Fruit fly (Drosophila melanogaster) whole organism, embryonic: ENCODE measurements around the gene CG13081.

Source experiments
- Asciz ChIP-seq: fragments of 200-800 bp; sonication (Bioruptor generic); optimal IDR thresholded peaks from 2 replicates; lab custom pipeline; 2017; ENCODE audit warnings: missing biosample characterization, mild to moderate bottlenecking, missing genetic modification characterization, missing genetic modification reagents
- Awh ChIP-seq: fragments of 200-800 bp; sonication (Bioruptor generic); IDR thresholded peaks from 2 replicates; pipeline ENCODE4, ENCODE4 v1.3.6; 2022; ENCODE audit warnings: missing biosample characterization, missing genetic modification characterization
- BEAF-32 ChIP-seq: fragments of 200-800 bp; sonication (Bioruptor generic); optimal IDR thresholded peaks from 3 replicates; lab custom pipeline; 2017; ENCODE audit warnings: missing biosample characterization, missing genetic modification characterization, mild to moderate bottlenecking, moderate library complexity, missing genetic modification reagents
- CG10147 ChIP-seq: fragments of 200-800 bp; sonication (Bioruptor generic); optimal IDR thresholded peaks from 2 replicates; lab custom pipeline; 2019; ENCODE audit warnings: missing biosample characterization, mild to moderate bottlenecking, missing genetic modification characterization, moderate library complexity
- CG11247 ChIP-seq: fragments of 200-800 bp; sonication (Bioruptor generic); IDR thresholded peaks from 2 replicates; pipeline ENCODE4 v1.3.6; 2022; ENCODE audit warnings: missing biosample characterization, missing genetic modification characterization
- CG11456 ChIP-seq: fragments of 200-800 bp; sonication (Bioruptor generic); IDR thresholded peaks from 3 replicates; pipeline ENCODE4 v1.3.6; 2022; ENCODE audit warnings: missing biosample characterization, missing genetic modification characterization
- CG13123 ChIP-seq: fragments of 200-800 bp; sonication (Bioruptor generic); optimal IDR thresholded peaks from 2 replicates; lab custom pipeline; 2016; ENCODE audit warnings: missing biosample characterization, missing genetic modification characterization
- CG13775 ChIP-seq: fragments of 200-800 bp; sonication (Bioruptor generic); optimal IDR thresholded peaks from 3 replicates; lab custom pipeline; 2017; ENCODE audit warnings: missing biosample characterization, mild to moderate bottlenecking, missing genetic modification characterization
- CG16813 ChIP-seq: fragments of 200-800 bp; sonication (Bioruptor generic); IDR thresholded peaks from 3 replicates; pipeline ENCODE4 v1.3.6; 2022; ENCODE audit warnings: missing biosample characterization, missing genetic modification characterization; ENCODE audit not compliant: partially characterized antibody
- CG34224 ChIP-seq: fragments of 200-800 bp; sonication (Bioruptor generic); IDR thresholded peaks from 3 replicates; pipeline ENCODE4 v1.3.6; 2022; ENCODE audit warnings: missing biosample characterization, missing genetic modification characterization; ENCODE audit not compliant: partially characterized antibody
- CG34376 ChIP-seq: fragments of 200-800 bp; sonication (Bioruptor generic); optimal IDR thresholded peaks from 2 replicates; lab custom pipeline; 2018; ENCODE audit warnings: missing biosample characterization, mild to moderate bottlenecking, missing genetic modification characterization
- CG4282 ChIP-seq: fragments of 200-800 bp; sonication (Bioruptor generic); optimal IDR thresholded peaks from 2 replicates; lab custom pipeline; 2016; ENCODE audit warnings: missing biosample characterization, missing genetic modification characterization
- CG6254 ChIP-seq: fragments of 200-800 bp; sonication (Bioruptor generic); optimal IDR thresholded peaks from 3 replicates; lab custom pipeline; 2017; ENCODE audit warnings: mild to moderate bottlenecking, missing biosample characterization, missing genetic modification reagents, missing genetic modification characterization
- CG7372 ChIP-seq: fragments of 200-800 bp; sonication (Bioruptor generic); IDR thresholded peaks from 2 replicates; pipeline ENCODE4 v1.3.6; 2022; ENCODE audit warnings: missing biosample characterization, missing genetic modification characterization
- CG8388 ChIP-seq: fragments of 200-800 bp; sonication (Bioruptor generic); optimal IDR thresholded peaks from 2 replicates; lab custom pipeline; 2019; ENCODE audit warnings: missing biosample characterization, mild to moderate bottlenecking, missing genetic modification characterization, moderate library complexity
- CG8765 ChIP-seq: fragments of 200-800 bp; sonication (Bioruptor generic); IDR thresholded peaks from 2 replicates; pipeline ENCODE4 v1.3.6; 2022; ENCODE audit warnings: missing biosample characterization, missing genetic modification characterization
- Dip2 ChIP-seq: fragments of 200-800 bp; sonication (Bioruptor generic); IDR thresholded peaks from 2 replicates; pipeline ENCODE4 v1.3.6; 2022; ENCODE audit warnings: missing biosample characterization, missing genetic modification characterization
- Doc3 ChIP-seq: fragments of 200-800 bp; sonication (Bioruptor generic); IDR thresholded peaks from 3 replicates; pipeline ENCODE4 v1.3.6; 2022; ENCODE audit warnings: missing biosample characterization, missing genetic modification characterization; ENCODE audit not compliant: partially characterized antibody
- Ets65A ChIP-seq: fragments of 200-800 bp; sonication (Bioruptor generic); peaks from one replicate; lab custom pipeline; 2016; ENCODE audit warnings: missing biosample characterization, missing genetic modification characterization
- HLHmδ ChIP-seq: fragments of 200-800 bp; sonication (Bioruptor generic); optimal IDR thresholded peaks from 2 replicates; lab custom pipeline; 2018; ENCODE audit warnings: missing biosample characterization, mild to moderate bottlenecking, missing genetic modification characterization, moderate library complexity
- Hr3 ChIP-seq: fragments of 200-800 bp; sonication (Bioruptor generic); optimal IDR thresholded peaks from 3 replicates; lab custom pipeline; 2016; ENCODE audit warnings: missing biosample characterization, missing genetic modification characterization
- Max ChIP-seq: fragments of 200-800 bp; sonication (Bioruptor generic); optimal IDR thresholded peaks from 2 replicates; lab custom pipeline; 2016; ENCODE audit warnings: missing biosample characterization, mild to moderate bottlenecking, missing genetic modification characterization
- Spps ChIP-seq: fragments of 200-800 bp; sonication (Bioruptor generic); optimal IDR thresholded peaks from 2 replicates; lab custom pipeline; 2018; ENCODE audit warnings: missing biosample characterization, mild to moderate bottlenecking, missing genetic modification characterization
- TFAM ChIP-seq: fragments of 200-800 bp; sonication (Bioruptor generic); optimal IDR thresholded peaks from 2 replicates; lab custom pipeline; 2017; ENCODE audit warnings: missing biosample characterization, missing genetic modification characterization, inconsistent platforms
- Vsx1 ChIP-seq: fragments of 200-800 bp; sonication (Bioruptor generic); optimal IDR thresholded peaks from 2 replicates; lab custom pipeline; 2017; ENCODE audit warnings: missing biosample characterization, mild to moderate bottlenecking, missing genetic modification characterization, missing genetic modification reagents
- al ChIP-seq: fragments of 200-800 bp; sonication (Bioruptor generic); IDR thresholded peaks from 2 replicates; pipeline ENCODE4 v1.3.6; 2022; ENCODE audit warnings: missing biosample characterization, missing genetic modification characterization
- dpn ChIP-seq, 2 experiments: fragments of 200-800 bp; sonication (Bioruptor generic); optimal IDR thresholded peaks; 3 replicates each; lab custom pipeline; 2016; ENCODE audit warnings: missing biosample characterization in 2 of 2, missing genetic modification characterization in 2 of 2
- ftz-f1 ChIP-seq: fragments of 200-800 bp; sonication (Bioruptor generic); optimal IDR thresholded peaks from 2 replicates; lab custom pipeline; 2016; ENCODE audit warnings: missing biosample characterization, missing genetic modification characterization
- hkb ChIP-seq, 2 experiments: fragments of 200-800 bp in 1 of 2; fragments of >200 bp in 1 of 2; sonication (Bioruptor generic) in 1 of 2; IDR thresholded peaks in 1 of 2; optimal IDR thresholded peaks in 1 of 2; 2 replicates each; pipeline versions ENCODE4 v1.3.6 to Lab custom; 2017 to 2022; ENCODE audit warnings: missing biosample characterization in 1 of 2, missing genetic modification characterization in 1 of 2
- ken ChIP-seq: fragments of 200-800 bp; sonication (Bioruptor generic); IDR thresholded peaks from 3 replicates; pipeline ENCODE4 v1.3.6; 2022; ENCODE audit warnings: missing biosample characterization, missing genetic modification characterization
- klu ChIP-seq: fragments of 200-800 bp; sonication (Bioruptor generic); IDR thresholded peaks from 2 replicates; pipeline ENCODE4 v1.3.6; 2022; ENCODE audit warnings: missing biosample characterization, missing genetic modification characterization
- lab ChIP-seq: fragments of 200-800 bp; sonication (Bioruptor generic); optimal IDR thresholded peaks from 3 replicates; lab custom pipeline; 2017; ENCODE audit warnings: missing biosample characterization, missing genetic modification characterization, mild to moderate bottlenecking, moderate library complexity, missing genetic modification reagents
- lmd ChIP-seq: fragments of 200-800 bp; sonication (Bioruptor generic); IDR thresholded peaks from 2 replicates; pipeline ENCODE4 v1.3.6; 2022; ENCODE audit warnings: missing biosample characterization, missing genetic modification characterization
- nerfin-1 ChIP-seq: fragments of 200-800 bp; sonication (Bioruptor generic); optimal IDR thresholded peaks from 3 replicates; lab custom pipeline; 2019; ENCODE audit warnings: missing biosample characterization, mild to moderate bottlenecking, missing genetic modification characterization, moderate library complexity
- nmo ChIP-seq: fragments of 200-800 bp; sonication (Bioruptor generic); optimal IDR thresholded peaks from 2 replicates; lab custom pipeline; 2018; ENCODE audit warnings: missing biosample characterization, mild to moderate bottlenecking, missing genetic modification characterization, moderate library complexity
- pan ChIP-seq, 4 experiments: fragments of >200 bp in 3 of 4; fragments of 200-800 bp in 1 of 4; sonication (Bioruptor generic) in 1 of 4; optimal IDR thresholded peaks in 3 of 4; IDR thresholded peaks in 1 of 4; 2 replicates each; pipeline versions ENCODE4 v1.3.6 to Lab custom; 2017 to 2022; ENCODE audit warnings: missing biosample characterization in 2 of 4, missing genetic modification characterization in 2 of 4, mixed read lengths in 1 of 4
- pb ChIP-seq: fragments of 200-800 bp; sonication (Bioruptor generic); optimal IDR thresholded peaks from 3 replicates; lab custom pipeline; 2016; ENCODE audit warnings: missing biosample characterization, missing genetic modification characterization
- pnt ChIP-seq: fragments of 200-800 bp; sonication (Bioruptor generic); optimal IDR thresholded peaks from 3 replicates; lab custom pipeline; 2016; ENCODE audit warnings: missing biosample characterization, missing genetic modification characterization
- row ChIP-seq: fragments of 200-800 bp; sonication (Bioruptor generic); IDR thresholded peaks from 3 replicates; pipeline ENCODE4 v1.3.6; 2022; ENCODE audit warnings: missing biosample characterization, missing genetic modification characterization
- so ChIP-seq: fragments of 200-800 bp; sonication (Bioruptor generic); IDR thresholded peaks from 3 replicates; pipeline ENCODE4 v1.3.6; 2022; ENCODE audit warnings: missing biosample characterization, missing genetic modification characterization
- sqz ChIP-seq: fragments of 200-800 bp; sonication (Bioruptor generic); optimal IDR thresholded peaks from 3 replicates; lab custom pipeline; 2018; ENCODE audit warnings: missing biosample characterization, mild to moderate bottlenecking, missing genetic modification characterization
- tll ChIP-seq, 2 experiments: fragments of 200-800 bp in 1 of 2; fragments of >200 bp in 1 of 2; sonication (Bioruptor generic) in 1 of 2; optimal IDR thresholded peaks; 2 replicates each; lab custom pipeline; 2017 to 2019; ENCODE audit warnings: missing biosample characterization in 2 of 2, missing genetic modification characterization in 2 of 2, mild to moderate bottlenecking in 1 of 2, moderate library complexity in 1 of 2
- trem ChIP-seq: fragments of 200-800 bp; optimal IDR thresholded peaks from 3 replicates; lab custom pipeline; 2019; ENCODE audit warnings: missing biosample characterization, mild to moderate bottlenecking, missing genetic modification characterization, moderate library complexity
- twi ChIP-seq: fragments of 200-800 bp; optimal IDR thresholded peaks from 2 replicates; lab custom pipeline; 2019; ENCODE audit warnings: missing biosample characterization, mild to moderate bottlenecking, missing genetic modification characterization, moderate library complexity
- unpg ChIP-seq: fragments of 200-800 bp; sonication (Bioruptor generic); optimal IDR thresholded peaks from 3 replicates; lab custom pipeline; 2018; ENCODE audit warnings: missing biosample characterization, mild to moderate bottlenecking, missing genetic modification characterization, moderate library complexity
- z ChIP-seq: fragments of 200-800 bp; sonication (Bioruptor generic); IDR thresholded peaks from 3 replicates; pipeline ENCODE4 v1.3.6; 2022; ENCODE audit warnings: missing biosample characterization, missing genetic modification characterization

The CG13081 gene

DNA sequence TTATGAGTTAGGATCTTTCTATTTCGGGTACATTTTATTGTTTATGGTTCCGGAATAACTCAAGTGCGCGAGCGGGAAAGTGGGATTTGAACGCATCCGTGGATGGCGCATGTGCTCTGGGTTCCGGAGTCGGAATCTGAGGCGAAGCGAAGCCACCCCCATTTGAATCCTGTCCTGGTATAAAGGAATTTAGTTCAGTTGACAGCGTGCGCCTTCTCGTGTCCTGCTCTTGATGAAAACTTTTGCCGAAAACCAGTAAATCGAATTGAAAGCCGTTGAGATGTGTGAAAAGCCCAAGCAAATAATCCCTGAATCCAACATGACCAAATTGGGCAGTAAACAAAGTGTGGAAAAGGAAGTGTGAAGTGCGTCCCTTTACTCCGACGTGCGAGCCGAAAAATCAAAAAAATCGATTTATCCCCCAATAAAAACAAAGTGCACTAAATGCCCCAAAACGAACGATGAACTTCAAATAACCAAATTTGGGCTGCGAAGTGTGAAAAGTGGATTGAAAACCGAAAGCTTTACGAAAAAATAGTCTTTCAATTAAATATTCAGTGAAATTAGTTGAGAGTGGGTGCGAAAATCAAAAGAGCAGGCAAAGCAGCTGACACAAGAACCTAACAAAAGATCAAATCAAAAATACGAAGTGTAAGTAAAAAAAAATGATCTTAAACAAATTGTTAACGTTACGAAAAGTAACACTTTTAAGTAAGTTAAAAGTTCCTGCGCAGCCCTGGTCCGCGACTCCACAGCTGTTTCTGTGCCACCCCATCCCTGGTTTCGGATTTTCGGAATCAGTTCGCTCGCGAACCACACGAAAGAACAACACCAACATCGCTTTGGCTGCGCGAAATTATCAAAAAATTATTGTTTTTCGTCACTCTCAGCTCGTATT, 46.3 kb downstream of the CG13081 start, which contains the start of gene Lar (continued):
- TF ChIP-seq Hr3 (peak; percentile 41), CG6254 (GFP tag; lab: Kevin White, UChicago) (peak; percentile 4), Doc3 (GFP tag; lab: Robert Waterston, UW) (no peak), HLHmδ (GFP tag; lab: Kevin White, UChicago) (no peak), Asciz (GFP tag; lab: Kevin White, UChicago) (no peak), row (GFP tag; lab: Robert Waterston, UW) (peak; percentile 87), nerfin-1 (tag; lab: Kevin White, UChicago) (peak; percentile 96), CG4282 (GFP tag; lab: Kevin White, UChicago) (peak; percentile 50), ken (GFP tag; lab: Robert Waterston, UW) (0 out of 3 replicates have a peak, but pooled peaks have one; percentile 18), CG13123 (GFP tag; lab: Kevin White, UChicago) (no peak), unpg (GFP tag; lab: Kevin White, UChicago) (peak; percentile 26), al (peak; percentile 43; the same call in 1 of the 2 replicates), CG10147 (peak; percentile 39), tll (GFP tag; optimal IDR thresholded peaks at IDR 0.05; lab: Kevin White, UChicago) (peak in 1 of 2 experiments; percentile 31), Vsx1 (no peak), CG8388 (GFP tag; lab: Kevin White, UChicago) (peak; percentile 42), TFAM (GFP tag; lab: Kevin White, UChicago) (no peak), CG34224 (0 out of 3 replicates have a peak, but pooled peaks have one; percentile 35), CG7372 (GFP tag; lab: Robert Waterston, UW) (peak; percentile 43; the same call in 1 of the 2 replicates), twi (tag; lab: Kevin White, UChicago) (no peak), Max (GFP tag; lab: Kevin White, UChicago) (no peak), pnt (GFP tag; lab: Kevin White, UChicago) (peak; percentile 36), dpn (GFP tag; optimal IDR thresholded peaks at IDR 0.05; lab: Kevin White, UChicago) (peak; percentile 60 to 79), sqz (no peak), hkb (optimal IDR thresholded peaks at IDR 0.05; lab: Kevin White, UChicago) (no peak), hkb (GFP tag; IDR thresholded peaks at IDR 0.05; lab: Robert Waterston, UW) (peak; percentile 42), CG11456 (GFP tag; lab: Robert Waterston, UW) (peak; percentile 69; the same call in 2 of the 3 replicates), ftz-f1 (GFP tag; lab: Kevin White, UChicago) (no peak), CG11247 (peak; percentile 41; the same call in 1 of the 2 replicates), Dip2 (GFP tag; lab: Robert Waterston, UW) (no peak), CG16813 (GFP tag; lab: Robert Waterston, UW) (no peak), Spps (tag; lab: Kevin White, UChicago) (peak; percentile 10), Ets65A (peak; percentile 88), lmd (GFP tag; lab: Robert Waterston, UW) (peak; percentile 50; the same call in 1 of the 2 replicates), nmo (peak; percentile 70), pb (GFP tag; lab: Kevin White, UChicago) (peak; percentile 23), CG8765 (GFP tag; lab: Robert Waterston, UW) (no peak), trem (peak; percentile 39), Awh (GFP tag; lab: Robert Waterston, UW) (0 out of 2 replicates have a peak, but pooled peaks have one; percentile 12), klu (no peak), z (no peak), CG13775 (GFP tag; lab: Kevin White, UChicago) (peak; percentile 48), lab (peak; percentile 79), so (0 out of 3 replicates have a peak, but pooled peaks have one; percentile 42), pan (optimal IDR thresholded peaks at IDR 0.05; lab: Kevin White, UChicago) (no peak), pan (GFP tag; optimal IDR thresholded peaks at IDR 0.05 in 1 of 2, IDR thresholded peaks at IDR 0.05 in 1 of 2) (peak in 1 of 2 experiments; percentile 73), CG34376 (GFP tag; lab: Kevin White, UChicago) (peak; percentile 66), BEAF-32 (GFP tag; lab: Kevin White, UChicago) (peak; percentile 47)
